Fruit fly (Drosophila melanogaster) whole organism, pupa: ENCODE data around the gene EMC3.

Experiments
- CG10348 ChIP-seq: fragments of 200-800 bp; sonication (Bioruptor generic); IDR thresholded peaks from 2 replicates; pipeline ENCODE4 v1.3.6; 2022; ENCODE audit warnings: missing biosample characterization, missing genetic modification characterization
- CG12605 ChIP-seq: fragments of 200-800 bp; sonication (Bioruptor generic); IDR thresholded peaks from 2 replicates; pipeline ENCODE4 v1.3.6; 2022; ENCODE audit warnings: missing biosample characterization, missing genetic modification characterization
- CG13204 ChIP-seq: fragments of 200-800 bp; sonication (Bioruptor generic); optimal IDR thresholded peaks from 2 replicates; lab custom pipeline; 2018; ENCODE audit warnings: missing biosample characterization, mild to moderate bottlenecking, missing genetic modification characterization, moderate library complexity
- CG14655 ChIP-seq: fragments of 200-800 bp; sonication (Bioruptor generic); optimal IDR thresholded peaks from 3 replicates; lab custom pipeline; 2017; ENCODE audit warnings: mild to moderate bottlenecking, missing biosample characterization, missing genetic modification reagents, missing genetic modification characterization
- CG15710 ChIP-seq: fragments of 200-800 bp; sonication (Bioruptor generic); optimal IDR thresholded peaks from 2 replicates; lab custom pipeline; 2018; ENCODE audit warnings: missing biosample characterization, mild to moderate bottlenecking, missing genetic modification characterization, moderate library complexity
- CG17806 ChIP-seq: fragments of 200-800 bp; sonication (Bioruptor generic); optimal IDR thresholded peaks from 2 replicates; lab custom pipeline; 2018; ENCODE audit warnings: missing biosample characterization, mild to moderate bottlenecking, missing genetic modification characterization, moderate library complexity
- CG32121 ChIP-seq: fragments of 200-800 bp; sonication (Bioruptor generic); IDR thresholded peaks from 2 replicates; pipeline ENCODE4 v1.3.6; 2022; ENCODE audit warnings: missing biosample characterization, missing genetic modification characterization
- CG34367 ChIP-seq: fragments of 200-800 bp; sonication (Bioruptor generic); optimal IDR thresholded peaks from 2 replicates; lab custom pipeline; 2018; ENCODE audit warnings: missing biosample characterization, mild to moderate bottlenecking, missing genetic modification characterization
- CG4496 ChIP-seq: fragments of 200-800 bp; sonication (Bioruptor generic); IDR thresholded peaks from 3 replicates; pipeline ENCODE4 v1.3.6; 2022; ENCODE audit warnings: missing biosample characterization, missing genetic modification characterization
- CG8159 ChIP-seq: fragments of 200-800 bp; sonication (Bioruptor generic); optimal IDR thresholded peaks from 3 replicates; lab custom pipeline; 2018; ENCODE audit warnings: missing biosample characterization, mild to moderate bottlenecking, missing genetic modification characterization, moderate library complexity
- CG8301 ChIP-seq: fragments of 200-800 bp; sonication (Bioruptor generic); optimal IDR thresholded peaks from 2 replicates; lab custom pipeline; 2018; ENCODE audit warnings: missing biosample characterization, mild to moderate bottlenecking, missing genetic modification characterization
- CG9948 ChIP-seq: fragments of 200-800 bp; sonication (Bioruptor generic); optimal IDR thresholded peaks from 2 replicates; lab custom pipeline; 2018; ENCODE audit warnings: missing biosample characterization, mild to moderate bottlenecking, missing genetic modification characterization, moderate library complexity
- D1 ChIP-seq: fragments of 200-800 bp; sonication (Bioruptor generic); optimal IDR thresholded peaks from 2 replicates; lab custom pipeline; 2018; ENCODE audit warnings: missing biosample characterization, mild to moderate bottlenecking, missing genetic modification characterization, moderate library complexity
- EcR ChIP-seq: fragments of 200-800 bp; sonication (Bioruptor generic); optimal IDR thresholded peaks from 3 replicates; lab custom pipeline; 2019; ENCODE audit warnings: missing biosample characterization, missing genetic modification characterization, mild to moderate bottlenecking, moderate library complexity, missing genetic modification reagents
- Ets98B ChIP-seq: fragments of 200-800 bp; sonication (Bioruptor generic); IDR thresholded peaks from 2 replicates; pipeline ENCODE4 v1.3.6; 2022; ENCODE audit warnings: missing biosample characterization, missing genetic modification characterization
- Pif1A ChIP-seq: fragments of 200-800 bp; sonication (Bioruptor generic); optimal IDR thresholded peaks from 3 replicates; lab custom pipeline; 2016; ENCODE audit warnings: missing biosample characterization, missing genetic modification characterization
- Pif1B ChIP-seq: fragments of 200-800 bp; sonication (Bioruptor generic); optimal IDR thresholded peaks from 3 replicates; lab custom pipeline; 2016; ENCODE audit warnings: missing biosample characterization, missing genetic modification characterization
- Snoo ChIP-seq: fragments of 200-800 bp; sonication (Bioruptor generic); optimal IDR thresholded peaks from 3 replicates; lab custom pipeline; 2017; ENCODE audit warnings: missing biosample characterization, mild to moderate bottlenecking, missing genetic modification characterization, inconsistent platforms
- fd96Ca ChIP-seq: fragments of 200-800 bp; sonication (Bioruptor generic); IDR thresholded peaks from 3 replicates; pipeline ENCODE4 v1.3.6; 2022; ENCODE audit warnings: missing biosample characterization, missing genetic modification characterization
- gl ChIP-seq: fragments of 200-800 bp; sonication (Bioruptor generic); optimal IDR thresholded peaks from 2 replicates; lab custom pipeline; 2018; ENCODE audit warnings: missing biosample characterization, mild to moderate bottlenecking, missing genetic modification characterization
- rn ChIP-seq: fragments of 200-800 bp; sonication (Bioruptor generic); IDR thresholded peaks from 2 replicates; pipeline ENCODE4 v1.3.6; 2022; ENCODE audit warnings: missing biosample characterization, missing genetic modification characterization

Gene EMC3

DNA sequence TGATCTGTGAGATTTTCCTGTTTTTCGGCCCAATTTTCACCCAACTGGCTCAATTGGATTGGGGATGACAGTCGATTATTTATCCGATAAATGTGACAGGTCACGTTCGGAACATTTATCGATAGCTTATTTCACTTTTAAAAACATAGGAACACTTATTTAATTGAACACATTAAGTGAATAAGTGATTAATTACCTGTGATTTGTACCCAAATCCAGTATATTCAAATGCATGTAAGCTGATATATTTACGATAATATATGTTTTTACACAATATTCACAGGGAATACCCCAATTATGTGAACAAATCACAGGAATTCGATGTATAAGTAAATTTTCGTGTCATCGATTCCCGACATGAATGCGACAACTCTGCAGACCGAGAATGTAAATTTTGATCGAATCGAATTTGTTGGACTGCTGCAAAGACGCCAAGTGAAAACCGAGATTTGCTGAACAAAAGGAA, at the start of gene EMC3, which contains the start of gene Dpy-30L1:
EMC3 (minus strand) TSS at position 81 of the 466 bp plus-strand sequence.
Dpy-30L1 (plus strand) TSS at position 311 of the 466 bp plus-strand sequence.
- TF ChIP-seq CG15710 (tag; lab: Kevin White, UChicago) (peak; percentile 53), EcR (GFP tag; lab: Kevin White, UChicago) (no peak), CG17806 (tag; lab: Kevin White, UChicago) (peak; percentile 35), CG4496 (GFP tag; lab: Robert Waterston, UW) (peak; percentile 20; the same call in 1 of the 3 replicates), Snoo (peak; percentile 27), CG9948 (peak; percentile 5), fd96Ca (no peak), Ets98B (GFP tag; lab: Robert Waterston, UW) (peak; percentile 43; the same call in 1 of the 2 replicates), rn (GFP tag; lab: Robert Waterston, UW) (no peak)

DNA sequence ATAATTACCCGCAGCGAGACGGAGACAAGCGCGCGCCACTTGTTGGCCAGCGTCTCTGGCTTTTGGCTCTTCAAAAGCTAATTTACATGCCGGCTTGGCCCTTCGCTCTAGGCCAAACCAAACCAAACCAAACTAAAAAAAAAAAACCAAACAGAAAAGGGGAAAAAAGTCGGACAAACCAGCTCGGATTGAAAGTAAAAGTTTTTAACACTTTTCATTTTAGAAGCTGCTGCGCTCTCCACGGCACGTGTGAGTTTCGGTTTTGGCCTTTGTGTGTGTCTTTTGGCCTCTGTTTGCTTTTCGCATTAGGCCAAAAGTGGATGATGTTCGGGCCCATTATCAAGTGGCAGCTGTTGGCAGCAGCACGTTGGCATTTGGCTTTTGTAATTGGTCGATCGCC, 49.0 kb upstream of the EMC3 start:
- TF ChIP-seq CG34367: no peak
- no peak for TF ChIP-seq fd96Ca
- TF ChIP-seq Ets98B (GFP tag; lab: Robert Waterston, UW): no peak
- no peak for TF ChIP-seq CG32121
- TF ChIP-seq gl (tag; lab: Kevin White, UChicago): no peak
- no peak for TF ChIP-seq Pif1B (GFP tag; lab: Kevin White, UChicago)
- TF ChIP-seq CG13204 (GFP tag; lab: Kevin White, UChicago): no peak
- TF ChIP-seq Snoo: no peak
- TF ChIP-seq CG9948: no peak
- TF ChIP-seq CG8159 (tag; lab: Kevin White, UChicago): no peak
- TF ChIP-seq CG12605 (GFP tag; lab: Robert Waterston, UW): no peak
- no peak for TF ChIP-seq CG10348 (GFP tag; lab: Robert Waterston, UW)
- no peak for TF ChIP-seq CG15710 (tag; lab: Kevin White, UChicago)
- TF ChIP-seq CG8301 (tag; lab: Kevin White, UChicago): no peak
- no peak for TF ChIP-seq D1 (tag; lab: Kevin White, UChicago)
- no peak for TF ChIP-seq EcR (GFP tag; lab: Kevin White, UChicago)
- TF ChIP-seq CG4496 (GFP tag; lab: Robert Waterston, UW): no peak
- no peak for TF ChIP-seq CG14655 (GFP tag; lab: Kevin White, UChicago)

DNA sequence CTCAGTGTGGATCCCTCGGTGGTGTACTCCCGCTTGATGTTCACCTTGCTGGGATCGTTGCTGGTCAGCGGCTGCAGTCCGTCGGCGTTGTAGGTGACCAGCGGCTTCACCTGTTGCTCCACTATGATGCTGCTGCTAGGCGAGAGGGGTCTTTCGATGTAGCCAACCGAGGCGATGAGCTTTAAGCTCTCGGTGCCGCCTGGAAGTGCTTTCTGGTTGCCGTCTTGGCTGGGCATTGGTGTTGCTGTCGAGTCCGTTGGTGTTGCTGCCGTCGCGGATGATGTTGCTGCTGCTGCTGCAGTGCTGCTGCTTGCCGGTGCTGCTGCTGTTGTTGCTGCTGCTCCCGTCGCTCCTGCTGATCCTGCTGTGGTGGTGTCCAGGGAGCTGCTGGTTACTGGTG, 41.8 kb upstream of the EMC3 start:
- TF ChIP-seq CG13204 (GFP tag; lab: Kevin White, UChicago) (no peak), CG12605 (GFP tag; lab: Robert Waterston, UW) (peak; percentile 42; the same call in 1 of the 2 replicates), CG8159 (tag; lab: Kevin White, UChicago) (no peak), Ets98B (GFP tag; lab: Robert Waterston, UW) (no peak), CG32121 (no peak), CG4496 (GFP tag; lab: Robert Waterston, UW) (peak; percentile 33; the same call in 1 of the 3 replicates), Snoo (no peak), CG8301 (tag; lab: Kevin White, UChicago) (no peak)

DNA sequence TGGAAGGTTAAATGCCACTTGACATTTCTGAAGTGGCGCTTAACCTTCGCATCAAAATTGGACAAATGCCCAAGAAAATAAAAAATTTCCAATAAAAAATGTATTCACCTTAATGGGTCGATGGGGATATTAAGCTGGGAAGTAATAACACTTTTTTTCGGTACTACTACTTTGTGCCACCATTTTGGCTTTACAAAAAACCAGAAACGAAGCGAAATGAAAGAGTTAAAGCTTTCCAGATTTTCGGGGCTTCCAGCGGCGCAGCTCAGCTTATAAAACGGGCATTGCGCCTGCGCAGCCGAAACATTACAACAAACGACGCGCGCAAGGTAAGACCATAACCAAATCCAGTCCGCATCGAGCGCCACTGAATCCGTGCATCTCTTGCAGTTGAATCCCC, 38.3 kb upstream of the EMC3 start, which contains the start of gene CG17127:
CG17127 (plus strand) TSS at position 301 of the 400 bp plus-strand sequence.
- no peak for TF ChIP-seq D1 (tag; lab: Kevin White, UChicago)
- no peak for TF ChIP-seq rn (GFP tag; lab: Robert Waterston, UW)
- TF ChIP-seq CG14655 (GFP tag; lab: Kevin White, UChicago): no peak
- TF ChIP-seq CG13204 (GFP tag; lab: Kevin White, UChicago): no peak
- TF ChIP-seq CG9948: no peak
- no peak for TF ChIP-seq CG12605 (GFP tag; lab: Robert Waterston, UW)
- no peak for TF ChIP-seq CG8159 (tag; lab: Kevin White, UChicago)
- no peak for TF ChIP-seq CG17806 (tag; lab: Kevin White, UChicago)
- no peak for TF ChIP-seq EcR (GFP tag; lab: Kevin White, UChicago)
- TF ChIP-seq CG4496 (GFP tag; lab: Robert Waterston, UW): no peak
- TF ChIP-seq CG8301 (tag; lab: Kevin White, UChicago): no peak
- no peak for TF ChIP-seq Pif1B (GFP tag; lab: Kevin White, UChicago)
- TF ChIP-seq Ets98B (GFP tag; lab: Robert Waterston, UW): no peak; the same call in 1 of the 2 replicates
- no peak for TF ChIP-seq CG15710 (tag; lab: Kevin White, UChicago)
- no peak for TF ChIP-seq gl (tag; lab: Kevin White, UChicago)
- TF ChIP-seq Snoo: no peak
- no peak for TF ChIP-seq Pif1A (GFP tag; lab: Kevin White, UChicago)
- TF ChIP-seq CG34367: no peak
- TF ChIP-seq fd96Ca: no peak; the same call in 2 of the 3 replicates
- no peak for TF ChIP-seq CG10348 (GFP tag; lab: Robert Waterston, UW)
- TF ChIP-seq, all 21 proteins: peak for 0

DNA sequence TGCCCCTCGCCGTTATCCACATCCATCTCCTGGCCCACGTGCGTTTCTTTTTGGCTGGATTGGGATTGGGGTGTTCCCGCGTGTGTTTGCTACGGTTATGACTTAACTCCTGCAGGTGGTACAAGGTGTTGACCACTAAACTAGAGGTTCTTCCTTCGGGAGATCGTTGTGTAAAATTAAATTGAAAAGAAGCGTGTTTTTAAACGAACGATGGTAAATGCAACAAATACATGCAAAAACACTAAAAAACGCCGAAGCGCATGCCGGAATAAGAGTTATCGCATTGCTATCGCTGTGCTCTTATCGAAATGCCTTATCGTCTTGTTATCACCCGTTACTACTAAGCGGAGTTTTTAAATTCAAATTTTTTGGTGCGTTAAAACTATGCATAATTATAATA, 37.5 kb upstream of the EMC3 start, which contains the start of gene CG6724:
CG6724 (minus strand) TSS at position 245 of the 400 bp plus-strand sequence.
- no peak for TF ChIP-seq CG8301 (tag; lab: Kevin White, UChicago)
- TF ChIP-seq D1 (tag; lab: Kevin White, UChicago): no peak
- no peak for TF ChIP-seq CG32121
- no peak for TF ChIP-seq CG10348 (GFP tag; lab: Robert Waterston, UW)
- no peak for TF ChIP-seq CG9948
- no peak for TF ChIP-seq gl (tag; lab: Kevin White, UChicago)
- no peak for TF ChIP-seq rn (GFP tag; lab: Robert Waterston, UW)
- no peak for TF ChIP-seq Pif1A (GFP tag; lab: Kevin White, UChicago)
- TF ChIP-seq CG4496 (GFP tag; lab: Robert Waterston, UW): no peak
- TF ChIP-seq fd96Ca: no peak
- no peak for TF ChIP-seq EcR (GFP tag; lab: Kevin White, UChicago)
- no peak for TF ChIP-seq CG14655 (GFP tag; lab: Kevin White, UChicago)
- no peak for TF ChIP-seq CG34367
- TF ChIP-seq Ets98B (GFP tag; lab: Robert Waterston, UW): no peak
- no peak for TF ChIP-seq CG15710 (tag; lab: Kevin White, UChicago)
- TF ChIP-seq CG17806 (tag; lab: Kevin White, UChicago): no peak
- TF ChIP-seq CG13204 (GFP tag; lab: Kevin White, UChicago): no peak
